Worm (Caenorhabditis elegans) whole organism, midembryonic: ENCODE data around the gene R08C7.12.

Experiments
- T22C8.4 ChIP-seq: fragments of 200-800 bp; sonication (Bioruptor generic); IDR thresholded peaks from 2 replicates; pipeline ENCODE4 v1.3.6; 2022; ENCODE audit warnings: missing genetic modification characterization, missing compliant biosample characterization
- cog-1 ChIP-seq: sonication (generic microtip); optimal IDR thresholded peaks from 2 replicates; lab custom pipeline; 2016; ENCODE audit warnings: missing genetic modification characterization, missing compliant biosample characterization
- flt-1 ChIP-seq: fragments of 200-800 bp; sonication (Bioruptor generic); IDR thresholded peaks from 2 replicates; pipeline ENCODE4 v1.3.6; 2022; ENCODE audit warnings: missing genetic modification characterization, missing compliant biosample characterization
- klf-2 ChIP-seq: fragments of 200-800 bp; sonication (Bioruptor generic); conservative IDR thresholded peaks from 2 replicates; pipeline ENCODE4 v1.3.6; 2022; ENCODE audit warnings: missing genetic modification reagents, missing genetic modification characterization, missing compliant biosample characterization
- med-1 ChIP-seq: sonication (generic microtip); optimal IDR thresholded peaks from 2 replicates; lab custom pipeline; 2017; ENCODE audit warnings: missing genetic modification characterization, mild to moderate bottlenecking, missing compliant biosample characterization, antibody characterized with exemption, missing genetic modification reagents; ENCODE audit not compliant: insufficient read depth
- tab-1 ChIP-seq: fragments of 200-800 bp; sonication (Bioruptor generic); IDR thresholded peaks from 2 replicates; pipeline ENCODE4 v1.3.6; 2022; ENCODE audit warnings: missing genetic modification characterization, missing compliant biosample characterization
- ztf-23 ChIP-seq: fragments of 200-800 bp; sonication (Bioruptor generic); IDR thresholded peaks from 2 replicates; pipeline ENCODE4 v1.3.6; 2022; ENCODE audit warnings: missing genetic modification reagents, missing genetic modification characterization, missing compliant biosample characterization
- ztf-29 ChIP-seq: fragments of 200-800 bp; sonication (Bioruptor generic); IDR thresholded peaks from 2 replicates; pipeline ENCODE4 v1.3.6; 2022; ENCODE audit warnings: missing genetic modification reagents, missing genetic modification characterization, missing compliant biosample characterization

ce11 chrIV:4447284-4447366 is 2.4 kb upstream of the R08C7.12 start, which contains the start of gene chat-1:
- TF ChIP-seq klf-2 (no peak), ztf-29 (GFP tag; lab: Robert Waterston, UW) (no peak), ztf-23 (GFP tag; lab: Robert Waterston, UW) (no peak), flt-1 (no peak), tab-1 (GFP tag; lab: Robert Waterston, UW) (no peak), T22C8.4 (GFP tag; lab: Robert Waterston, UW) (0 out of 2 replicates have a peak, but pooled peaks have one; percentile 1), med-1 (GFP tag; lab: Kevin White, UChicago) (no peak), cog-1 (tag; lab: Kevin White, UChicago) (no peak)
